Worm (Caenorhabditis elegans) whole organism, L2 larva: Measurements from ENCODE around the gene ZK1236.1.

Source experiments
- Y55F3AM.14 ChIP-seq: fragments of 200-800 bp; sonication (Bioruptor generic); optimal IDR thresholded peaks from 2 replicates; lab custom pipeline; 2018; ENCODE audit warnings: mild to moderate bottlenecking, missing genetic modification characterization, missing compliant biosample characterization
- alr-1 ChIP-seq: fragments of 150-350 bp; optimal IDR thresholded peaks from 2 replicates; lab custom pipeline; 2014; ENCODE audit warnings: missing biosample characterization, missing genetic modification characterization
- aly-2 ChIP-seq: fragments of 150-350 bp; optimal IDR thresholded peaks from 2 replicates; lab custom pipeline; 2014; ENCODE audit warnings: missing biosample characterization, missing genetic modification characterization
- ama-1 ChIP-seq: fragments of 150-350 bp; optimal IDR thresholded peaks from 2 replicates; lab custom pipeline; 2018; ENCODE audit warnings: inconsistent platforms
- ceh-16 ChIP-seq: fragments of 150-350 bp; optimal IDR thresholded peaks from 2 replicates; lab custom pipeline; 2014; ENCODE audit warnings: missing biosample characterization, missing genetic modification characterization
- egl-27 ChIP-seq: sonication (generic microtip); optimal IDR thresholded peaks from 3 replicates; lab custom pipeline; 2017; ENCODE audit warnings: missing biosample characterization, missing genetic modification reagents, missing genetic modification characterization
- fos-1 ChIP-seq: fragments of 150-350 bp; optimal IDR thresholded peaks from 2 replicates; lab custom pipeline; 2014; ENCODE audit warnings: missing biosample characterization, missing genetic modification characterization
- nhr-23 ChIP-seq: fragments of 150-350 bp; optimal IDR thresholded peaks from 2 replicates; lab custom pipeline; 2014; ENCODE audit warnings: missing biosample characterization, missing genetic modification reagents, missing genetic modification characterization
- nhr-237 ChIP-seq: fragments of 150-350 bp; optimal IDR thresholded peaks from 2 replicates; lab custom pipeline; 2014; ENCODE audit warnings: missing biosample characterization, missing genetic modification characterization
- nhr-77 ChIP-seq: fragments of 150-350 bp; optimal IDR thresholded peaks from 2 replicates; lab custom pipeline; 2014; ENCODE audit warnings: missing biosample characterization, missing genetic modification characterization
- skn-1 ChIP-seq: sonication (generic microtip); optimal IDR thresholded peaks from 2 replicates; lab custom pipeline; 2017; ENCODE audit warnings: missing biosample characterization, missing genetic modification characterization
- sma-3 ChIP-seq: sonication (generic microtip); optimal IDR thresholded peaks from 2 replicates; lab custom pipeline; 2016; ENCODE audit warnings: missing genetic modification reagents, missing genetic modification characterization, missing compliant biosample characterization
- unc-62 ChIP-seq: fragments of 150-350 bp; optimal IDR thresholded peaks from 2 replicates; lab custom pipeline; 2014; ENCODE audit warnings: missing biosample characterization, missing genetic modification reagents, missing genetic modification characterization
- ztf-4 ChIP-seq: fragments of 150-350 bp; optimal IDR thresholded peaks from 2 replicates; lab custom pipeline; 2014; ENCODE audit warnings: missing biosample characterization, missing genetic modification characterization

- no peak for TF ChIP-seq unc-62 (GFP tag; lab: Kevin White, UChicago)
- TF ChIP-seq aly-2 (tag; lab: Kevin White, UChicago) = no peak
- no peak for TF ChIP-seq nhr-237
- TF ChIP-seq Y55F3AM.14 (GFP tag; lab: Kevin White, UChicago) = no peak
- no peak for TF ChIP-seq ceh-16 (tag; lab: Kevin White, UChicago)
- no peak for TF ChIP-seq ama-1 (lab: Kevin White, UChicago)
- TF ChIP-seq egl-27 (tag; lab: Kevin White, UChicago) = no peak
- TF ChIP-seq alr-1 (tag; lab: Kevin White, UChicago) = no peak
- TF ChIP-seq fos-1 (tag; lab: Kevin White, UChicago) = no peak
- no peak for TF ChIP-seq skn-1 (tag; lab: Kevin White, UChicago)
- TF ChIP-seq ztf-4 (tag; lab: Kevin White, UChicago) = no peak
- no peak for TF ChIP-seq sma-3 (GFP tag; lab: Kevin White, UChicago)
- no peak for TF ChIP-seq nhr-77 (tag; lab: Kevin White, UChicago)
- no peak for TF ChIP-seq nhr-23
These were observed 34.5 kb upstream of the ZK1236.1 start, which contains the start of gene ZK353.10 for ce11 chrIII:8394374-8395302.
